Worm (Caenorhabditis elegans) whole organism, L2 larva: Measurements from ENCODE around the gene T10G3.3.

ENCODE experiments used
- C34F6.9 ChIP-seq: fragments of 150-350 bp; optimal IDR thresholded peaks from 2 replicates; lab custom pipeline; 2014; ENCODE audit warnings: missing biosample characterization, missing genetic modification characterization
- F13H6.1 ChIP-seq: sonication (generic microtip); optimal IDR thresholded peaks from 2 replicates; lab custom pipeline; 2016; ENCODE audit warnings: missing genetic modification characterization, missing compliant biosample characterization
- R02D3.7 ChIP-seq: fragments of 150-350 bp; optimal IDR thresholded peaks from 2 replicates; lab custom pipeline; 2014; ENCODE audit warnings: missing biosample characterization, missing genetic modification characterization
- Y55F3AM.14 ChIP-seq: fragments of 200-800 bp; sonication (Bioruptor generic); optimal IDR thresholded peaks from 2 replicates; lab custom pipeline; 2018; ENCODE audit warnings: mild to moderate bottlenecking, missing genetic modification characterization, missing compliant biosample characterization
- ZK546.5 ChIP-seq: sonication (generic microtip); optimal IDR thresholded peaks from 2 replicates; lab custom pipeline; 2017; ENCODE audit warnings: missing biosample characterization, missing genetic modification characterization
- aly-2 ChIP-seq: fragments of 150-350 bp; optimal IDR thresholded peaks from 2 replicates; lab custom pipeline; 2014; ENCODE audit warnings: missing biosample characterization, missing genetic modification characterization
- ama-1 ChIP-seq: fragments of 150-350 bp; optimal IDR thresholded peaks from 2 replicates; lab custom pipeline; 2018; ENCODE audit warnings: inconsistent platforms
- blmp-1 ChIP-seq: sonication (generic microtip); optimal IDR thresholded peaks from 2 replicates; lab custom pipeline; 2017; ENCODE audit warnings: missing genetic modification characterization, mild to moderate bottlenecking, missing compliant biosample characterization, antibody characterized with exemption, moderate library complexity; ENCODE audit not compliant: insufficient read depth
- ceh-16 ChIP-seq: fragments of 150-350 bp; optimal IDR thresholded peaks from 2 replicates; lab custom pipeline; 2014; ENCODE audit warnings: missing biosample characterization, missing genetic modification characterization
- ceh-82 ChIP-seq: fragments of 150-350 bp; optimal IDR thresholded peaks from 2 replicates; lab custom pipeline; 2014; ENCODE audit warnings: missing biosample characterization, missing genetic modification characterization
- crh-2 ChIP-seq: sonication (generic microtip); optimal IDR thresholded peaks from 2 replicates; lab custom pipeline; 2017; ENCODE audit warnings: missing biosample characterization, missing genetic modification characterization
- dmd-4 ChIP-seq: sonication (generic microtip); optimal IDR thresholded peaks from 2 replicates; lab custom pipeline; 2017; ENCODE audit warnings: missing biosample characterization, missing genetic modification characterization
- egl-27 ChIP-seq: sonication (generic microtip); optimal IDR thresholded peaks from 3 replicates; lab custom pipeline; 2017; ENCODE audit warnings: missing biosample characterization, missing genetic modification reagents, missing genetic modification characterization
- elt-1 ChIP-seq: fragments of 150-350 bp; optimal IDR thresholded peaks from 2 replicates; lab custom pipeline; 2014; ENCODE audit warnings: missing biosample characterization, missing genetic modification characterization
- elt-3 ChIP-seq: sonication (generic microtip); optimal IDR thresholded peaks from 2 replicates; lab custom pipeline; 2017; ENCODE audit warnings: missing biosample characterization, missing genetic modification characterization
- fos-1 ChIP-seq: fragments of 150-350 bp; optimal IDR thresholded peaks from 2 replicates; lab custom pipeline; 2014; ENCODE audit warnings: missing biosample characterization, missing genetic modification characterization
- gmeb-1 ChIP-seq: fragments of 150-350 bp; optimal IDR thresholded peaks from 2 replicates; lab custom pipeline; 2014; ENCODE audit warnings: missing biosample characterization, missing genetic modification characterization
- lin-11 ChIP-seq: fragments of 150-350 bp; sonication (generic microtip); optimal IDR thresholded peaks from 2 replicates; lab custom pipeline; 2014; ENCODE audit warnings: missing biosample characterization, missing genetic modification characterization, inconsistent platforms, mixed read lengths
- lin-13 ChIP-seq: fragments of 150-350 bp; optimal IDR thresholded peaks from 2 replicates; lab custom pipeline; 2014; ENCODE audit warnings: missing biosample characterization, missing genetic modification reagents, missing genetic modification characterization
- lin-39 ChIP-seq: fragments of 150-350 bp; optimal IDR thresholded peaks from 2 replicates; lab custom pipeline; 2014; ENCODE audit warnings: missing biosample characterization, missing genetic modification reagents, missing genetic modification characterization
- lsy-2 ChIP-seq, 2 experiments: fragments of 150-350 bp in 1 of 2; sonication (generic microtip) in 1 of 2; optimal IDR thresholded peaks; 2 replicates each; lab custom pipeline; 2014 to 2017; ENCODE audit warnings: missing biosample characterization in 2 of 2, missing genetic modification characterization in 2 of 2
- mab-5 ChIP-seq: fragments of 150-350 bp; optimal IDR thresholded peaks from 2 replicates; lab custom pipeline; 2014; ENCODE audit warnings: missing biosample characterization, missing genetic modification characterization
- mbf-1 ChIP-seq: sonication (generic microtip); optimal IDR thresholded peaks from 2 replicates; lab custom pipeline; 2017; ENCODE audit warnings: missing biosample characterization, missing genetic modification characterization
- mdl-1 ChIP-seq, 2 experiments: fragments of 150-350 bp in 1 of 2; sonication (generic microtip) in 1 of 2; optimal IDR thresholded peaks; 2 replicates each; lab custom pipeline; 2017; ENCODE audit warnings: missing biosample characterization in 2 of 2, missing genetic modification characterization in 2 of 2
- nhr-10 ChIP-seq: sonication (generic microtip); optimal IDR thresholded peaks from 2 replicates; lab custom pipeline; 2017; ENCODE audit warnings: missing biosample characterization, missing genetic modification characterization
- nhr-11 ChIP-seq: fragments of 150-350 bp; optimal IDR thresholded peaks from 2 replicates; lab custom pipeline; 2014; ENCODE audit warnings: missing biosample characterization, missing genetic modification characterization
- nhr-12 ChIP-seq: fragments of 150-350 bp; optimal IDR thresholded peaks from 2 replicates; lab custom pipeline; 2014; ENCODE audit warnings: missing biosample characterization, missing genetic modification characterization
- nhr-129 ChIP-seq: fragments of 150-350 bp; optimal IDR thresholded peaks from 2 replicates; lab custom pipeline; 2014; ENCODE audit warnings: missing biosample characterization, missing genetic modification characterization
- nhr-21 ChIP-seq: fragments of 150-350 bp; optimal IDR thresholded peaks from 2 replicates; lab custom pipeline; 2014; ENCODE audit warnings: missing biosample characterization, missing genetic modification characterization
- nhr-23 ChIP-seq: fragments of 150-350 bp; optimal IDR thresholded peaks from 2 replicates; lab custom pipeline; 2014; ENCODE audit warnings: missing biosample characterization, missing genetic modification reagents, missing genetic modification characterization
- nhr-237 ChIP-seq: fragments of 150-350 bp; optimal IDR thresholded peaks from 2 replicates; lab custom pipeline; 2014; ENCODE audit warnings: missing biosample characterization, missing genetic modification characterization
- nhr-25 ChIP-seq: fragments of 150-350 bp; sonication (generic microtip); optimal IDR thresholded peaks from 3 replicates; lab custom pipeline; 2014; ENCODE audit warnings: missing biosample characterization, missing genetic modification characterization
- nhr-6 ChIP-seq: fragments of 150-350 bp; optimal IDR thresholded peaks from 2 replicates; lab custom pipeline; 2014; ENCODE audit warnings: missing biosample characterization, missing genetic modification characterization
- nhr-77 ChIP-seq: fragments of 150-350 bp; optimal IDR thresholded peaks from 2 replicates; lab custom pipeline; 2014; ENCODE audit warnings: missing biosample characterization, missing genetic modification characterization
- peb-1 ChIP-seq: fragments of 150-350 bp; optimal IDR thresholded peaks from 2 replicates; lab custom pipeline; 2014; ENCODE audit warnings: missing biosample characterization, missing genetic modification characterization
- sem-4 ChIP-seq: fragments of 150-350 bp; optimal IDR thresholded peaks from 2 replicates; lab custom pipeline; 2014; ENCODE audit warnings: missing biosample characterization, missing genetic modification reagents, missing genetic modification characterization
- skn-1 ChIP-seq: sonication (generic microtip); optimal IDR thresholded peaks from 2 replicates; lab custom pipeline; 2017; ENCODE audit warnings: missing biosample characterization, missing genetic modification characterization
- sma-3 ChIP-seq: sonication (generic microtip); optimal IDR thresholded peaks from 2 replicates; lab custom pipeline; 2016; ENCODE audit warnings: missing genetic modification reagents, missing genetic modification characterization, missing compliant biosample characterization
- sma-9 ChIP-seq, 2 experiments: fragments of 150-350 bp in 1 of 2; sonication (generic microtip) in 1 of 2; optimal IDR thresholded peaks; 2 replicates each; lab custom pipeline; 2014 to 2016; ENCODE audit warnings: missing genetic modification characterization in 2 of 2, mild to moderate bottlenecking in 1 of 2, missing biosample characterization in 1 of 2, missing compliant biosample characterization in 1 of 2, missing genetic modification reagents in 1 of 2, moderate library complexity in 1 of 2
- snpc-4 ChIP-seq: fragments of 150-350 bp; optimal IDR thresholded peaks from 2 replicates; lab custom pipeline; 2014; ENCODE audit warnings: missing biosample characterization, missing genetic modification characterization
- unc-39 ChIP-seq: fragments of 150-350 bp; optimal IDR thresholded peaks from 2 replicates; lab custom pipeline; 2014; ENCODE audit warnings: missing biosample characterization, missing genetic modification characterization
- unc-55 ChIP-seq: fragments of 150-350 bp; sonication (generic microtip); optimal IDR thresholded peaks from 3 replicates; lab custom pipeline; 2014; ENCODE audit warnings: missing biosample characterization, missing genetic modification reagents, missing genetic modification characterization
- unc-62 ChIP-seq: fragments of 150-350 bp; optimal IDR thresholded peaks from 2 replicates; lab custom pipeline; 2014; ENCODE audit warnings: missing biosample characterization, missing genetic modification reagents, missing genetic modification characterization
- zag-1 ChIP-seq: fragments of 150-350 bp; optimal IDR thresholded peaks from 2 replicates; lab custom pipeline; 2014; ENCODE audit warnings: missing biosample characterization, missing genetic modification characterization
- ztf-1 ChIP-seq: fragments of 200-800 bp; sonication (Bioruptor generic); conservative IDR thresholded peaks from 2 replicates; pipeline ENCODE4 v1.3.6; 2022; ENCODE audit warnings: missing genetic modification characterization, missing compliant biosample characterization
- ztf-11 ChIP-seq: sonication (generic microtip); optimal IDR thresholded peaks from 2 replicates; lab custom pipeline; 2017; ENCODE audit warnings: missing biosample characterization, missing genetic modification characterization
- ztf-4 ChIP-seq: fragments of 150-350 bp; optimal IDR thresholded peaks from 2 replicates; lab custom pipeline; 2014; ENCODE audit warnings: missing biosample characterization, missing genetic modification characterization

The T10G3.3 gene

ce11 chrV:13464123-13464522 lies 25.9 kb downstream of the T10G3.3 start:
- TF ChIP-seq Y55F3AM.14 (GFP tag; lab: Kevin White, UChicago): no peak
- TF ChIP-seq mbf-1 (tag; lab: Kevin White, UChicago): no peak
- no peak for TF ChIP-seq lin-13 (GFP tag; lab: Kevin White, UChicago)
- TF ChIP-seq elt-3 (tag; lab: Kevin White, UChicago): no peak
- TF ChIP-seq ZK546.5: no peak
- TF ChIP-seq R02D3.7 (tag; lab: Kevin White, UChicago): no peak
- no peak for TF ChIP-seq unc-39 (tag; lab: Kevin White, UChicago)
- TF ChIP-seq egl-27 (tag; lab: Kevin White, UChicago): no peak
- no peak for TF ChIP-seq ztf-11 (tag; lab: Kevin White, UChicago)
- no peak for TF ChIP-seq nhr-21
- no peak for TF ChIP-seq mdl-1 (tag; optimal IDR thresholded peaks at IDR 0.05; lab: Kevin White, UChicago)
- TF ChIP-seq nhr-129 (tag; lab: Kevin White, UChicago): no peak
- no peak for TF ChIP-seq peb-1 (tag; lab: Kevin White, UChicago)
- TF ChIP-seq nhr-6 (tag; lab: Kevin White, UChicago): no peak
- no peak for TF ChIP-seq unc-55 (GFP tag; lab: Kevin White, UChicago)
- no peak for TF ChIP-seq lsy-2 (tag; optimal IDR thresholded peaks at IDR 0.05; lab: Kevin White, UChicago)
- no peak for TF ChIP-seq lin-11
- no peak for TF ChIP-seq nhr-77 (tag; lab: Kevin White, UChicago)
- no peak for TF ChIP-seq blmp-1 (tag; lab: Kevin White, UChicago)
- no peak for TF ChIP-seq gmeb-1 (tag; lab: Kevin White, UChicago)
- no peak for TF ChIP-seq nhr-12 (tag; lab: Kevin White, UChicago)
- TF ChIP-seq mab-5 (tag; lab: Kevin White, UChicago): no peak
- TF ChIP-seq aly-2 (tag; lab: Kevin White, UChicago): no peak
- TF ChIP-seq zag-1 (tag; lab: Kevin White, UChicago): no peak
- TF ChIP-seq nhr-23: no peak
- no peak for TF ChIP-seq ceh-16 (tag; lab: Kevin White, UChicago)
- no peak for TF ChIP-seq fos-1 (tag; lab: Kevin White, UChicago)
- no peak for TF ChIP-seq snpc-4 (tag; lab: Kevin White, UChicago)
- TF ChIP-seq ceh-82 (tag; lab: Kevin White, UChicago): no peak
- TF ChIP-seq sma-3 (GFP tag; lab: Kevin White, UChicago): peak; percentile 24
- TF ChIP-seq ztf-4 (tag; lab: Kevin White, UChicago): peak; percentile 1
- TF ChIP-seq nhr-25 (tag; lab: Kevin White, UChicago): peak; percentile 69
- no peak for TF ChIP-seq nhr-10
- no peak for TF ChIP-seq unc-62 (GFP tag; lab: Kevin White, UChicago)
- no peak for TF ChIP-seq F13H6.1 (tag; lab: Kevin White, UChicago)
- no peak for TF ChIP-seq ztf-1 (GFP tag; lab: Robert Waterston, UW)
- TF ChIP-seq sma-9 (GFP tag; optimal IDR thresholded peaks at IDR 0.05; lab: Kevin White, UChicago): peak; percentile 3
- TF ChIP-seq sma-9 (tag; optimal IDR thresholded peaks at IDR 0.05; lab: Kevin White, UChicago): no peak
- no peak for TF ChIP-seq elt-1 (tag; lab: Kevin White, UChicago)
- TF ChIP-seq lin-39: no peak
- TF ChIP-seq sem-4: no peak
- TF ChIP-seq crh-2 (tag; lab: Kevin White, UChicago): peak; percentile 1
- peak; percentile 34 for TF ChIP-seq ama-1 (lab: Kevin White, UChicago)
- no peak for TF ChIP-seq nhr-11
- TF ChIP-seq C34F6.9 (tag; lab: Kevin White, UChicago): no peak
- TF ChIP-seq skn-1 (tag; lab: Kevin White, UChicago): peak; percentile 69
- TF ChIP-seq nhr-237 (tag; lab: Kevin White, UChicago): no peak
- no peak for TF ChIP-seq dmd-4 (tag; lab: Kevin White, UChicago)
- TF ChIP-seq, all 48 proteins: peak for 7
